Fruit fly (Drosophila melanogaster) whole organism, adult: ENCODE measurements around the gene Prp18.

Experiments used
- CG11617 ChIP-seq: fragments of 200-800 bp; sonication (Bioruptor generic); optimal IDR thresholded peaks from 2 replicates; lab custom pipeline; 2017; ENCODE audit warnings: mild to moderate bottlenecking, missing biosample characterization, missing genetic modification reagents, missing genetic modification characterization
- CG12768 ChIP-seq: fragments of 200-800 bp; sonication (Bioruptor generic); optimal IDR thresholded peaks from 2 replicates; lab custom pipeline; 2017; ENCODE audit warnings: missing biosample characterization, missing genetic modification characterization, mild to moderate bottlenecking, moderate library complexity, missing genetic modification reagents
- CG14711 ChIP-seq: fragments of 200-800 bp; sonication (Bioruptor generic); optimal IDR thresholded peaks from 2 replicates; lab custom pipeline; 2018; ENCODE audit warnings: missing biosample characterization, mild to moderate bottlenecking, missing genetic modification characterization, moderate library complexity
- CG1620 ChIP-seq: fragments of 200-800 bp; sonication (Bioruptor generic); optimal IDR thresholded peaks from 2 replicates; lab custom pipeline; 2016; ENCODE audit warnings: missing biosample characterization, missing genetic modification characterization
- CG33017 ChIP-seq: fragments of 200-800 bp; sonication (Bioruptor generic); optimal IDR thresholded peaks from 2 replicates; lab custom pipeline; 2018; ENCODE audit warnings: missing biosample characterization, mild to moderate bottlenecking, missing genetic modification characterization, moderate library complexity
- CG5204 ChIP-seq: fragments of 200-800 bp; sonication (Bioruptor generic); optimal IDR thresholded peaks from 2 replicates; lab custom pipeline; 2016; ENCODE audit warnings: missing biosample characterization, missing genetic modification characterization
- CG7045 ChIP-seq: fragments of 200-800 bp; sonication (Bioruptor generic); optimal IDR thresholded peaks from 2 replicates; lab custom pipeline; 2017; ENCODE audit warnings: missing biosample characterization, mild to moderate bottlenecking, missing genetic modification characterization
- CG7101 ChIP-seq: fragments of 200-800 bp; sonication (Bioruptor generic); optimal IDR thresholded peaks from 2 replicates; lab custom pipeline; 2018; ENCODE audit warnings: missing biosample characterization, mild to moderate bottlenecking, missing genetic modification characterization, moderate library complexity
- Clk ChIP-seq: fragments of 200-800 bp; sonication (Bioruptor generic); optimal IDR thresholded peaks from 2 replicates; lab custom pipeline; 2017; ENCODE audit warnings: missing biosample characterization, missing genetic modification characterization
- Crg-1 ChIP-seq: fragments of 200-800 bp; sonication (Bioruptor generic); optimal IDR thresholded peaks from 2 replicates; lab custom pipeline; 2016; ENCODE audit warnings: missing biosample characterization, missing genetic modification characterization
- Hr96 ChIP-seq: fragments of 200-800 bp; sonication (Bioruptor generic); optimal IDR thresholded peaks from 2 replicates; lab custom pipeline; 2016; ENCODE audit warnings: missing biosample characterization, missing genetic modification characterization
- Mnt ChIP-seq: fragments of 200-800 bp; sonication (Bioruptor generic); optimal IDR thresholded peaks from 2 replicates; lab custom pipeline; 2016; ENCODE audit warnings: missing biosample characterization, mild to moderate bottlenecking, missing genetic modification characterization
- bab1 ChIP-seq: fragments of 200-800 bp; sonication (Bioruptor generic); optimal IDR thresholded peaks from 3 replicates; lab custom pipeline; 2019; ENCODE audit warnings: missing biosample characterization, mild to moderate bottlenecking, missing genetic modification characterization, moderate library complexity
- cic ChIP-seq: fragments of 200-800 bp; sonication (Bioruptor generic); optimal IDR thresholded peaks from 2 replicates; lab custom pipeline; 2017; ENCODE audit warnings: missing biosample characterization, mild to moderate bottlenecking, missing genetic modification characterization, moderate library complexity
- cnc ChIP-seq, 2 experiments: fragments of >200 bp; optimal IDR thresholded peaks; 2 replicates each; lab custom pipeline; 2017
- kay ChIP-seq: fragments of 200-800 bp; sonication (Bioruptor generic); peaks from one replicate; lab custom pipeline; 2016; ENCODE audit warnings: missing biosample characterization, missing genetic modification characterization, borderline replicate concordance
- ovo ChIP-seq: fragments of 200-800 bp; sonication (Bioruptor generic); optimal IDR thresholded peaks from 2 replicates; lab custom pipeline; 2016; ENCODE audit warnings: missing biosample characterization, missing genetic modification characterization
- pad ChIP-seq: fragments of 200-800 bp; sonication (Bioruptor generic); optimal IDR thresholded peaks from 3 replicates; lab custom pipeline; 2017; ENCODE audit warnings: missing biosample characterization, missing genetic modification characterization, mild to moderate bottlenecking, moderate library complexity, missing genetic modification reagents
- tj ChIP-seq: fragments of 200-800 bp; sonication (Bioruptor generic); optimal IDR thresholded peaks from 3 replicates; lab custom pipeline; 2017; ENCODE audit warnings: missing biosample characterization, mild to moderate bottlenecking, missing genetic modification characterization, moderate library complexity
- toe ChIP-seq: fragments of 200-800 bp; sonication (Bioruptor generic); optimal IDR thresholded peaks from 2 replicates; lab custom pipeline; 2016; ENCODE audit warnings: missing biosample characterization, missing genetic modification characterization

Gene Prp18

DNA sequence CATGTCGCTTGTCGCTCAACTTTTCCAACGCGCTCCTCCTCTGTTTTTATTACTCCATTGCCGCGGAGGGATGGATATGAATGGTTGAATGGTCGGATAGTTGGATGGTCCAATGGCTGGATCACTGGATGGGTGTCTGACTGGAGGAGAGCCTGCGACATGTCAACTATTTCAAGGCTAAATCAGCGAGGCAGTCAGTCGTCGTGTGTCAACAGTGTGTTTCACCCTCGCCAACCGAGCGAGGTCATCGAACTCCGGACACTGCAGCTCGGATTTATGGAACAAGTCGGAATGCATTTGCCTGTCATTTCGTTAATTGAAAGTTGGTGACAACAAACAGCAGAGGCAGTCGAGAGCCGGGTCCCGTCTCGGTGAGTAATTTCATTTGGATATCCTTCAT lies 40.9 kb upstream of the Prp18 start:
- TF ChIP-seq toe (GFP tag; lab: Kevin White, UChicago), result no peak
- no peak for TF ChIP-seq cic (GFP tag; lab: Kevin White, UChicago)
- TF ChIP-seq bab1 (GFP tag; lab: Kevin White, UChicago), result no peak

DNA sequence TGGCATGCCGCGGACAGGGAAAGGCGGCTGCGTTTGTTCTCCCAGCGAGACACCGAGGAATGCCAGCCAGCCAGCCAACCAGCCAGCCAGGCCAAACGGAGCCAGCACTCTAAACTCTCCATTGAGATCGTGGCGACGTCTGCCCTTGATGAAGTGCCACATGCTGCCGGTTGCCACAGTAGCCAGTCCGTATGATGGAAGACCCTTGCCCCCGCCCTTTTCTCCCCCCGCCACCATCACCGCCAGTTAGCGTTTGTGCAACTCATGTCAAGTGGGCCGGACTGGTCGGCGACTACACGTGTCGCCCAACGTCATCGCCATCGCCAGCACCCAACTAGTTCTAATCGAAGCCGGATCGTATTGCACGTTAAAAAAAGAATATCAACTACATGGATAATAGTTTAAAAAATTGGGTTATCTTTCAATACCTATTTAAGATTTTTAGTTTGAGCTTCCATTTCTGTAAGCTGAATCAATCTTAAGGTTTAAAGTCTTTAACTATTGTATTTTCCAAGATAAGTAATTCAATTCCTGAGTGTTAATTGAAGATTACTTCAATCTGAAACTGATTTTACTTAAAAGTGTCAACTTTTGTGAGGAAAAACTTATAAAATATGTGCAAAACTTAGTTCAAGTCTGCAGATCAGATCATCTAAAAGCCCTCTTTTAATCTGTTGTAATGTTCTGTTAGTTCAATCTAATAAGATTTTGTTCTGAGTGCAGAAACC lies 39.3 kb upstream of the Prp18 start:
- TF ChIP-seq CG33017, result no peak
- TF ChIP-seq ovo (GFP tag; lab: Kevin White, UChicago), result no peak
- TF ChIP-seq CG11617, result no peak
- no peak for TF ChIP-seq Clk
- no peak for TF ChIP-seq CG7101 (tag; lab: Kevin White, UChicago)
- no peak for TF ChIP-seq bab1 (GFP tag; lab: Kevin White, UChicago)
- TF ChIP-seq cnc (optimal IDR thresholded peaks at IDR 0.05; lab: Kevin White, UChicago), result no peak
- no peak for TF ChIP-seq Hr96 (GFP tag; lab: Kevin White, UChicago)

DNA sequence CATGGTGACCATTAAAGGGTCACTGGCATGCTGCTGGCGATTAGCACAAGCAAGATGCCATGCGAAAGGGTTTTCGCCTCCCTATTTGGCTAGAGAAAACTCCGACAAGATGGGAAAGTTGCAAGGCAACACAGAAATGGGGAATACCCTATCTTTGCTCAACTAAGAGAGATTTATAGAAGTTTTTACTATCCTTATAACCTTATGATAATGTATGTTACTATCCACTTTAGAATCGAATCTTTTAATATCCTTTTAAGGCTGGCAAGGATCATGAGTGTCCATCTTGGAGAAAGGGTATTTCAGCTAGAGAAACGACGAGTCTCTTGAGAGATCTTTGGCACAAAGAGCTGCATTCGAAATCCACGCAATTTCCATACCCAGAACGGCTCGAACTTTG lies 38.7 kb upstream of the Prp18 start:
- TF ChIP-seq toe (GFP tag; lab: Kevin White, UChicago) (no peak), Hr96 (GFP tag; lab: Kevin White, UChicago) (no peak), CG12768 (GFP tag; lab: Kevin White, UChicago) (no peak), CG1620 (GFP tag; lab: Kevin White, UChicago) (no peak), CG7101 (tag; lab: Kevin White, UChicago) (no peak), CG14711 (tag; lab: Kevin White, UChicago) (no peak), cnc (optimal IDR thresholded peaks at IDR 0.05; lab: Kevin White, UChicago) (no peak), Crg-1 (GFP tag; lab: Kevin White, UChicago) (no peak), tj (GFP tag; lab: Kevin White, UChicago) (no peak), kay (GFP tag; lab: Kevin White, UChicago) (no peak), cic (GFP tag; lab: Kevin White, UChicago) (no peak), ovo (GFP tag; lab: Kevin White, UChicago) (no peak), pad (no peak), Mnt (GFP tag; lab: Kevin White, UChicago) (no peak), CG33017 (no peak), CG7045 (no peak), CG5204 (no peak)

DNA sequence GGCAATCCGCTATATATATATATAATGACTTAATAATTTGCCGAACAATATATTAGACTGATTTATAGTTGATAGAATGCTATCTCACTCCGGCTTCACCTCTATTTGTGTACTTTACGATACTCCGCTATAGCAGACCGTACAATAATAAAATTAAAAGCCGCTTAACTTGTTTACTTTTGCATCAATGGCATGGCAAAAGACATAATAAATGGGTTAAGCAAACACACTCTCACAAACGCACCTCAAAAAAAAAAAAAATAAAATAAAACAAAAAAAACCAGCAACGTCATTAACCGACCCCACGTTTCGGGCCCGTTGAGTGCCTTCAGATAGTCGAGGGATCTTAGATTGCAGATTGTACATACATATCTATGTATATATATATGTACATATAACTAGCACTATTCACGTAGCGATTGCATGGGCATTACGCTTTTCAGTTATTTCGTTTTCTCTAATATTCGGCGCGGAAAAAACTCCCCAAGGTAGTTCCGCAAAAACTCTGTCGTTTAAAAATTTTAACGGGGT lies 36.9 kb upstream of the Prp18 start:
- TF ChIP-seq toe (GFP tag; lab: Kevin White, UChicago) (no peak), CG12768 (GFP tag; lab: Kevin White, UChicago) (peak; percentile 53), kay (GFP tag; lab: Kevin White, UChicago) (peak; percentile 88), ovo (GFP tag; lab: Kevin White, UChicago) (peak; percentile 62), cnc (optimal IDR thresholded peaks at IDR 0.05; lab: Kevin White, UChicago) (no peak), CG5204 (peak; percentile 7), Crg-1 (GFP tag; lab: Kevin White, UChicago) (peak; percentile 52), CG11617 (peak; percentile 17), CG1620 (GFP tag; lab: Kevin White, UChicago) (peak; percentile 27), bab1 (GFP tag; lab: Kevin White, UChicago) (no peak), cic (GFP tag; lab: Kevin White, UChicago) (peak; percentile 20)

DNA sequence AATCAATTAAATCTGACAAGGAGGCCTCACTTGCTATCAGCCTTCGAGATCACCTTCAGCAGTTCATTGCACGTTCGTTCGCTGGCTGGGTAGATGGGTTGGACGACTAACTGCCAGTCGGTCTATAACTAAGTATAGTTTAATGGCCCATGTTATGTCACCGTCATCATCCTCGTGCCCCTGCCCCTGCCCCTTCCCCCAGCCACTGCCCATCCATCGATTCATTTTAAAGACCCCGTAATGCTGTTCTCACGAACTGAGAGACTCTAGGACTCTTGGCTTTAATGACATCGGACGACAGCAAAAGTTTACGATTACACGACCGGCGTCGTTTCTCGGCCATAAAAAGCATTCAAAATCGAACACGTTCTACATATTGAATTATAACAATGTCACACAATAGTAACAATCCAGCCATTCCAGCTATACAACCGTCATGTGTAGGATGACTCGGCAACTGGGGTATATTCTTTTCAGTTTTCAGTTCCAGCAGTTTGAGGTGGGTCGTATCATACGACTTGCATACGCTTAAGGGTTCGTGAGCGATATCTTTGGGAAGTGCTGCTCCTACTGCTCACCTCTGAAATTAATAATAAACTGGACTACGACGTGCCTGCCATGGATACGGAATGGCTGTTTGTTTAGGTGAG lies 36.0 kb upstream of the Prp18 start:
- peak in 1 of 2 experiments; percentile 55 for TF ChIP-seq cnc (optimal IDR thresholded peaks at IDR 0.05; lab: Kevin White, UChicago)
- TF ChIP-seq CG5204, result no peak
- TF ChIP-seq bab1 (GFP tag; lab: Kevin White, UChicago), result no peak
- TF ChIP-seq cic (GFP tag; lab: Kevin White, UChicago), result peak; percentile 25

DNA sequence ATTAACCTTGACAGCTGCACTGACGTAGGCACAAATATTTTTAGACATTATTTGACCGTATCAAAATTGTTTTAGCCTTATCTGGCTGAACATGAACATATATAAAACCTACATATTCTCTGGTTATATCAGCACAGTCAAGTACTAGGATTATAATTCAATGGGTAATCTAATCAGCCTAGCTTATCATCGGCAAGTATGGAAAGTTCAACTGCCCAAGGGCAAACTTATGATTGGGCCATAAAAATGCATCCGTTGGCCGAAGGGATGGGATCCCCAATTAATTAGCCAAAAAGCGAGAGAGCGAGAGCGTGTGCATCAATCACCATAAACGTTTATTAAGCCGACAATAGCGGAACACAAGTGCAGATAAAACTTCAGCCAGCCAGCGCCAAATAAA lies 34.4 kb upstream of the Prp18 start:
- TF ChIP-seq pad, result no peak
- TF ChIP-seq cic (GFP tag; lab: Kevin White, UChicago), result peak; percentile 2

DNA sequence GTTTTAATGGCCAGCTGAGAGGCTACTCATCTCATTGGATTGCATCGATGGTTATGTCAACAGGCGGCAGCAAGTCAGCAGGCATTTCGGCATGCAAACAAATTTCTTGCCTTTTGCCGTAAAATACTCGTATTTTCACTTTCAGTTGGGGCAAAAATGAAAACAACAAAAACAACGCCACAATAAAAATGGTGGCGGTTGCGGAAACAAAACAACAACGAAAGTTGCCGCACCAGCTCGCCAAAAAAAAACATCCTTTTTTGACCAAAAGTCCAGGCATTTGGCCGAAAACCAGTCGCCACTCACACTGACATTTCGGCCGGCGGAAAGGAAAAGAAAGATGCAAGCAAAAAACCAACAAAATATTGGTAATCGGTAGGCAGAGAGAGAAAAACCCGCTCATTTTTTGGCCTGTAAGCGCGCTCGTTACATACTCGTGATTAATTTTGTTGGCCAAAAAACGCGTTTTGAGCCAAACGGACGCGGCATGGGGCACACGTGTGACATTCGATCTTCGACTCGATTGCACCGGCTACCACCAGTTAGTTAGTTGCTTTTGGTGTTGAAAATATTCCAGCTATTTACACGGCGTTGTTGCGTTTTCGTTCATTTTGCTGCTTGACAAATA lies 33.1 kb upstream of the Prp18 start:
- TF ChIP-seq CG1620 (GFP tag; lab: Kevin White, UChicago) (no peak), tj (GFP tag; lab: Kevin White, UChicago) (no peak)
